Fruit fly (Drosophila melanogaster) whole organism, embryonic: ENCODE data around the gene Osi6.

Source experiments
- ATbp ChIP-seq: fragments of 200-800 bp; sonication (Bioruptor generic); optimal IDR thresholded peaks from 2 replicates; lab custom pipeline; 2017; ENCODE audit warnings: missing biosample characterization, mild to moderate bottlenecking, missing genetic modification characterization, missing genetic modification reagents
- Asciz ChIP-seq: fragments of 200-800 bp; sonication (Bioruptor generic); optimal IDR thresholded peaks from 2 replicates; lab custom pipeline; 2017; ENCODE audit warnings: missing biosample characterization, mild to moderate bottlenecking, missing genetic modification characterization, missing genetic modification reagents
- Bteb2 ChIP-seq: fragments of 200-800 bp; sonication (Bioruptor generic); optimal IDR thresholded peaks from 2 replicates; lab custom pipeline; 2016; ENCODE audit warnings: missing biosample characterization, missing genetic modification characterization
- CG1024 ChIP-seq: fragments of 200-800 bp; sonication (Bioruptor generic); IDR thresholded peaks from 2 replicates; pipeline ENCODE4 v1.3.6; 2022; ENCODE audit warnings: missing biosample characterization, missing genetic modification characterization
- CG12104 ChIP-seq: fragments of 200-800 bp; sonication (Bioruptor generic); optimal IDR thresholded peaks from 3 replicates; lab custom pipeline; 2016; ENCODE audit warnings: missing biosample characterization, missing genetic modification characterization
- CG13287 ChIP-seq: fragments of 200-800 bp; sonication (Bioruptor generic); IDR thresholded peaks from 2 replicates; pipeline ENCODE4 v1.3.6; 2022; ENCODE audit warnings: missing biosample characterization, missing genetic modification characterization; ENCODE audit not compliant: partially characterized antibody
- CG14441 ChIP-seq: fragments of 200-800 bp; sonication (Bioruptor generic); IDR thresholded peaks from 2 replicates; pipeline ENCODE4 v1.3.6; 2022; ENCODE audit warnings: missing biosample characterization, missing genetic modification characterization
- CG1603 ChIP-seq: fragments of 200-800 bp; sonication (Bioruptor generic); optimal IDR thresholded peaks from 2 replicates; lab custom pipeline; 2019; ENCODE audit warnings: missing biosample characterization, mild to moderate bottlenecking, missing genetic modification characterization, moderate library complexity
- CG17359 ChIP-seq: fragments of 200-800 bp; sonication (Bioruptor generic); optimal IDR thresholded peaks from 3 replicates; lab custom pipeline; 2018; ENCODE audit warnings: missing biosample characterization, mild to moderate bottlenecking, missing genetic modification characterization, moderate library complexity
- CG2199 ChIP-seq: fragments of 200-800 bp; sonication (Bioruptor generic); IDR thresholded peaks from 3 replicates; pipeline ENCODE4 v1.3.6; 2022; ENCODE audit warnings: missing biosample characterization, missing genetic modification characterization
- CG31365 ChIP-seq: fragments of 200-800 bp; sonication (Bioruptor generic); optimal IDR thresholded peaks from 2 replicates; lab custom pipeline; 2018; ENCODE audit warnings: missing biosample characterization, mild to moderate bottlenecking, missing genetic modification characterization
- CG34224 ChIP-seq: fragments of 200-800 bp; sonication (Bioruptor generic); IDR thresholded peaks from 3 replicates; pipeline ENCODE4 v1.3.6; 2022; ENCODE audit warnings: missing biosample characterization, missing genetic modification characterization; ENCODE audit not compliant: partially characterized antibody
- CG3995 ChIP-seq: fragments of 200-800 bp; sonication (Bioruptor generic); optimal IDR thresholded peaks from 3 replicates; lab custom pipeline; 2016; ENCODE audit warnings: missing biosample characterization, missing genetic modification characterization
- CG42726 ChIP-seq: fragments of 200-800 bp; sonication (Bioruptor generic); IDR thresholded peaks from 2 replicates; pipeline ENCODE4 v1.3.6; 2022; ENCODE audit warnings: missing biosample characterization, missing genetic modification characterization; ENCODE audit not compliant: partially characterized antibody
- CG4820 ChIP-seq: fragments of 200-800 bp; sonication (Bioruptor generic); optimal IDR thresholded peaks from 3 replicates; lab custom pipeline; 2016; ENCODE audit warnings: missing biosample characterization, missing genetic modification characterization
- CG6272 ChIP-seq: fragments of 200-800 bp; sonication (Bioruptor generic); IDR thresholded peaks from 2 replicates; pipeline ENCODE4 v1.3.6; 2022; ENCODE audit warnings: missing biosample characterization, missing genetic modification characterization
- CG6683 ChIP-seq: fragments of 200-800 bp; sonication (Bioruptor generic); optimal IDR thresholded peaks from 2 replicates; lab custom pipeline; 2017; ENCODE audit warnings: missing biosample characterization, mild to moderate bottlenecking, missing genetic modification characterization, missing genetic modification reagents
- CG6813 ChIP-seq: fragments of 200-800 bp; sonication (Bioruptor generic); optimal IDR thresholded peaks from 2 replicates; lab custom pipeline; 2017; ENCODE audit warnings: missing biosample characterization, missing genetic modification characterization, mild to moderate bottlenecking, moderate library complexity, missing genetic modification reagents
- CG8388 ChIP-seq: fragments of 200-800 bp; sonication (Bioruptor generic); optimal IDR thresholded peaks from 2 replicates; lab custom pipeline; 2019; ENCODE audit warnings: missing biosample characterization, mild to moderate bottlenecking, missing genetic modification characterization, moderate library complexity
- CG9932 ChIP-seq: fragments of 200-800 bp; sonication (Bioruptor generic); IDR thresholded peaks from 2 replicates; pipeline ENCODE4 v1.3.6; 2022; ENCODE audit warnings: missing biosample characterization, missing genetic modification characterization
- D19B ChIP-seq: fragments of 200-800 bp; sonication (Bioruptor generic); optimal IDR thresholded peaks from 2 replicates; lab custom pipeline; 2017; ENCODE audit warnings: missing biosample characterization, mild to moderate bottlenecking, missing genetic modification characterization
- Dek ChIP-seq: fragments of 200-800 bp; sonication (Bioruptor generic); optimal IDR thresholded peaks from 3 replicates; lab custom pipeline; 2019; ENCODE audit warnings: missing biosample characterization, mild to moderate bottlenecking, missing genetic modification characterization, moderate library complexity
- Gsc ChIP-seq: fragments of 200-800 bp; sonication (Bioruptor generic); IDR thresholded peaks from 2 replicates; pipeline ENCODE4 v1.3.6; 2022; ENCODE audit warnings: missing biosample characterization, missing genetic modification characterization
- MTF-1 ChIP-seq: fragments of 200-800 bp; sonication (Bioruptor generic); optimal IDR thresholded peaks from 2 replicates; lab custom pipeline; 2018; ENCODE audit warnings: missing biosample characterization, mild to moderate bottlenecking, missing genetic modification characterization, borderline replicate concordance
- Mrtf ChIP-seq: fragments of 200-800 bp; sonication (Bioruptor generic); IDR thresholded peaks from 3 replicates; pipeline ENCODE4 v1.3.6; 2022; ENCODE audit warnings: missing biosample characterization, missing genetic modification characterization
- PHDP ChIP-seq: fragments of 200-800 bp; sonication (Bioruptor generic); optimal IDR thresholded peaks from 3 replicates; lab custom pipeline; 2018; ENCODE audit warnings: missing biosample characterization, mild to moderate bottlenecking, missing genetic modification characterization, moderate library complexity
- Vsx1 ChIP-seq: fragments of 200-800 bp; sonication (Bioruptor generic); optimal IDR thresholded peaks from 2 replicates; lab custom pipeline; 2017; ENCODE audit warnings: missing biosample characterization, mild to moderate bottlenecking, missing genetic modification characterization, missing genetic modification reagents
- Xrp1 ChIP-seq: fragments of 200-800 bp; sonication (Bioruptor generic); IDR thresholded peaks from 2 replicates; pipeline ENCODE4 v1.3.6; 2022; ENCODE audit warnings: missing biosample characterization, missing genetic modification characterization
- abd-A ChIP-seq: fragments of 200-800 bp; sonication (Bioruptor generic); optimal IDR thresholded peaks from 3 replicates; lab custom pipeline; 2019; ENCODE audit warnings: missing biosample characterization, mild to moderate bottlenecking, missing genetic modification characterization, moderate library complexity
- ac ChIP-seq: fragments of 200-800 bp; sonication (Bioruptor generic); optimal IDR thresholded peaks from 3 replicates; lab custom pipeline; 2017; ENCODE audit warnings: missing biosample characterization, mild to moderate bottlenecking, missing genetic modification characterization
- br ChIP-seq: fragments of >200 bp; optimal IDR thresholded peaks from 2 replicates; lab custom pipeline; 2017
- bsh ChIP-seq, 2 experiments: fragments of 200-800 bp; sonication (Bioruptor generic); optimal IDR thresholded peaks; 2 replicates each; lab custom pipeline; 2017 to 2018; ENCODE audit warnings: mild to moderate bottlenecking in 2 of 2, missing biosample characterization in 2 of 2, missing genetic modification characterization in 2 of 2, moderate library complexity in 1 of 2
- cas ChIP-seq: fragments of 200-800 bp; sonication (Bioruptor generic); IDR thresholded peaks from 2 replicates; pipeline ENCODE4 v1.3.6; 2022; ENCODE audit warnings: missing biosample characterization, missing genetic modification characterization
- chn ChIP-seq: fragments of 200-800 bp; sonication (Bioruptor generic); optimal IDR thresholded peaks from 2 replicates; lab custom pipeline; 2016; ENCODE audit warnings: missing biosample characterization, missing genetic modification characterization
- corto ChIP-seq: fragments of 200-800 bp; sonication (Bioruptor generic); optimal IDR thresholded peaks from 2 replicates; lab custom pipeline; 2016; ENCODE audit warnings: missing biosample characterization, mild to moderate bottlenecking, missing genetic modification characterization, moderate library complexity
- crc ChIP-seq: fragments of 200-800 bp; sonication (Bioruptor generic); optimal IDR thresholded peaks from 2 replicates; lab custom pipeline; 2016; ENCODE audit warnings: missing biosample characterization, missing genetic modification characterization
- dati ChIP-seq: fragments of 200-800 bp; sonication (Bioruptor generic); IDR thresholded peaks from 2 replicates; pipeline ENCODE4 v1.3.6; 2022; ENCODE audit warnings: missing biosample characterization, missing genetic modification characterization
- fd64A ChIP-seq: fragments of 200-800 bp; sonication (Bioruptor generic); optimal IDR thresholded peaks from 3 replicates; lab custom pipeline; 2018; ENCODE audit warnings: missing biosample characterization, mild to moderate bottlenecking, missing genetic modification characterization
- ftz-f1 ChIP-seq: fragments of 200-800 bp; sonication (Bioruptor generic); optimal IDR thresholded peaks from 2 replicates; lab custom pipeline; 2016; ENCODE audit warnings: missing biosample characterization, missing genetic modification characterization
- ham ChIP-seq: fragments of 200-800 bp; sonication (Bioruptor generic); IDR thresholded peaks from 2 replicates; pipeline ENCODE4 v1.3.6; 2022; ENCODE audit warnings: missing biosample characterization, missing genetic modification characterization
- jigr1 ChIP-seq: fragments of 200-800 bp; sonication (Bioruptor generic); IDR thresholded peaks from 3 replicates; pipeline ENCODE4 v1.3.6; 2022; ENCODE audit warnings: missing biosample characterization, missing genetic modification characterization
- lab ChIP-seq: fragments of 200-800 bp; sonication (Bioruptor generic); optimal IDR thresholded peaks from 3 replicates; lab custom pipeline; 2017; ENCODE audit warnings: missing biosample characterization, missing genetic modification characterization, mild to moderate bottlenecking, moderate library complexity, missing genetic modification reagents
- oc ChIP-seq: fragments of 200-800 bp; sonication (Bioruptor generic); optimal IDR thresholded peaks from 2 replicates; lab custom pipeline; 2018; ENCODE audit warnings: missing biosample characterization, mild to moderate bottlenecking, missing genetic modification characterization, moderate library complexity
- otp ChIP-seq: fragments of 200-800 bp; sonication (Bioruptor generic); IDR thresholded peaks from 3 replicates; pipeline ENCODE4, ENCODE4 v1.3.6; 2022; ENCODE audit warnings: missing biosample characterization, missing genetic modification characterization
- phol ChIP-seq: fragments of 200-800 bp; sonication (Bioruptor generic); optimal IDR thresholded peaks from 3 replicates; lab custom pipeline; 2018; ENCODE audit warnings: missing biosample characterization, mild to moderate bottlenecking, missing genetic modification characterization, moderate library complexity
- ro ChIP-seq: fragments of 200-800 bp; sonication (Bioruptor generic); IDR thresholded peaks from 2 replicates; pipeline ENCODE4 v1.3.6; 2022; ENCODE audit warnings: missing biosample characterization, missing genetic modification characterization
- sd ChIP-seq: fragments of 200-800 bp; sonication (Bioruptor generic); optimal IDR thresholded peaks from 3 replicates; lab custom pipeline; 2018; ENCODE audit warnings: missing biosample characterization, mild to moderate bottlenecking, missing genetic modification characterization, moderate library complexity
- sens ChIP-seq: fragments of 200-800 bp; sonication (Bioruptor generic); peaks from one replicate; lab custom pipeline; 2016; ENCODE audit warnings: missing biosample characterization, missing genetic modification characterization
- sna ChIP-seq: fragments of 200-800 bp; sonication (Bioruptor generic); IDR thresholded peaks from 2 replicates; pipeline ENCODE4 v1.3.6; 2022; ENCODE audit warnings: missing biosample characterization, missing genetic modification characterization; ENCODE audit not compliant: partially characterized antibody
- sr ChIP-seq: fragments of 200-800 bp; sonication (Bioruptor generic); IDR thresholded peaks from 3 replicates; pipeline ENCODE4 v1.3.6; 2022; ENCODE audit warnings: missing biosample characterization, missing genetic modification characterization
- ttk ChIP-seq: fragments of 200-800 bp; sonication (Bioruptor generic); IDR thresholded peaks from 2 replicates; pipeline ENCODE4 v2.1.2; 2022; ENCODE audit warnings: missing biosample characterization, missing genetic modification characterization

The Osi6 gene

dm6 chr3R:6203000-6203399 is 31.5 kb upstream of the Osi6 start (continued):
- TF ChIP-seq CG34224 (GFP tag; lab: Robert Waterston, UW), result no peak
- TF ChIP-seq sna (GFP tag; lab: Robert Waterston, UW), result no peak
- no peak for TF ChIP-seq Mrtf (GFP tag; lab: Robert Waterston, UW)
- no peak for TF ChIP-seq ro (GFP tag; lab: Robert Waterston, UW)
- TF ChIP-seq CG17359 (tag; lab: Kevin White, UChicago), result peak; percentile 26
- peak in 1 of 2 experiments; percentile 28 for TF ChIP-seq bsh (GFP tag; optimal IDR thresholded peaks at IDR 0.05; lab: Kevin White, UChicago)
- no peak for TF ChIP-seq ftz-f1 (GFP tag; lab: Kevin White, UChicago)
- TF ChIP-seq ttk (GFP tag; lab: Robert Waterston, UW), result peak; percentile 33; the same call in 1 of the 2 replicates
- TF ChIP-seq lab (GFP tag; lab: Kevin White, UChicago), result peak; percentile 21
- TF ChIP-seq Xrp1 (GFP tag; lab: Robert Waterston, UW), result 0 out of 2 replicates have a peak, but pooled peaks have one; percentile 19
- TF ChIP-seq Gsc (GFP tag; lab: Robert Waterston, UW), result no peak
- TF ChIP-seq CG13287 (GFP tag; lab: Robert Waterston, UW), result no peak
- no peak for TF ChIP-seq CG9932 (GFP tag; lab: Robert Waterston, UW)
- 0 out of 3 replicates have a peak, but pooled peaks have one; percentile 21 for TF ChIP-seq CG2199 (GFP tag; lab: Robert Waterston, UW)
- no peak for TF ChIP-seq CG6272 (GFP tag; lab: Robert Waterston, UW)
- TF ChIP-seq CG1603 (tag; lab: Kevin White, UChicago), result peak; percentile 40
- no peak for TF ChIP-seq chn (GFP tag; lab: Kevin White, UChicago)
- no peak for TF ChIP-seq Bteb2
- no peak for TF ChIP-seq CG42726 (GFP tag; lab: Robert Waterston, UW)
- TF ChIP-seq CG6813 (GFP tag; lab: Kevin White, UChicago), result peak; percentile 8
- TF ChIP-seq cas (GFP tag; lab: Robert Waterston, UW), result no peak
- no peak for TF ChIP-seq crc (GFP tag; lab: Kevin White, UChicago)
- no peak for TF ChIP-seq CG6683
- peak; percentile 36 for TF ChIP-seq Asciz (GFP tag; lab: Kevin White, UChicago)
- no peak for TF ChIP-seq jigr1
- TF ChIP-seq ham (GFP tag; lab: Robert Waterston, UW), result no peak
- TF ChIP-seq MTF-1 (GFP tag; lab: Kevin White, UChicago), result no peak
- TF ChIP-seq abd-A (tag; lab: Kevin White, UChicago), result no peak
- peak; percentile 69 for TF ChIP-seq ATbp
- TF ChIP-seq CG8388 (GFP tag; lab: Kevin White, UChicago), result no peak
- no peak for TF ChIP-seq CG4820 (GFP tag; lab: Kevin White, UChicago)
- no peak for TF ChIP-seq br (lab: Kevin White, UChicago)
- no peak for TF ChIP-seq Vsx1
- 0 out of 3 replicates have a peak, but pooled peaks have one; percentile 36 for TF ChIP-seq otp
- TF ChIP-seq D19B, result no peak
- TF ChIP-seq CG12104 (GFP tag; lab: Kevin White, UChicago), result no peak
- TF ChIP-seq CG3995, result no peak
- TF ChIP-seq CG31365 (tag; lab: Kevin White, UChicago), result peak; percentile 9
- no peak for TF ChIP-seq ac
- peak; percentile 1 for TF ChIP-seq oc (tag; lab: Kevin White, UChicago)
- TF ChIP-seq Dek (tag; lab: Kevin White, UChicago), result no peak
- TF ChIP-seq sens, result peak; percentile 46
- TF ChIP-seq dati (GFP tag; lab: Robert Waterston, UW), result no peak
- TF ChIP-seq fd64A, result no peak
- TF ChIP-seq phol, result no peak
- TF ChIP-seq CG1024 (GFP tag; lab: Robert Waterston, UW), result no peak
- no peak for TF ChIP-seq corto (GFP tag; lab: Kevin White, UChicago)
- TF ChIP-seq PHDP, result no peak
- no peak for TF ChIP-seq sr (GFP tag; lab: Robert Waterston, UW)
- peak; percentile 49 for TF ChIP-seq sd (tag; lab: Kevin White, UChicago)
- TF ChIP-seq CG14441 (GFP tag; lab: Robert Waterston, UW), result no peak
